Fruit fly (Drosophila melanogaster) whole organism, embryonic: Measurements from ENCODE around the gene sol.

Source experiments
- B-H2 ChIP-seq: fragments of 200-800 bp; sonication (Bioruptor generic); optimal IDR thresholded peaks from 2 replicates; lab custom pipeline; 2018; ENCODE audit warnings: missing biosample characterization, mild to moderate bottlenecking, missing genetic modification characterization
- Blimp-1 ChIP-seq: fragments of 200-800 bp; sonication (Bioruptor generic); optimal IDR thresholded peaks from 3 replicates; lab custom pipeline; 2018; ENCODE audit warnings: missing biosample characterization, missing genetic modification characterization, mild to moderate bottlenecking, moderate library complexity, missing genetic modification reagents
- BtbVII ChIP-seq: fragments of 200-800 bp; sonication (Bioruptor generic); optimal IDR thresholded peaks from 3 replicates; lab custom pipeline; 2017; ENCODE audit warnings: missing biosample characterization, mild to moderate bottlenecking, missing genetic modification characterization
- CG10321 ChIP-seq: fragments of 200-800 bp; sonication (Bioruptor generic); IDR thresholded peaks from 2 replicates; pipeline ENCODE4 v1.3.6; 2022; ENCODE audit warnings: missing biosample characterization, missing genetic modification characterization
- CG10366 ChIP-seq: fragments of 200-800 bp; sonication (Bioruptor generic); IDR thresholded peaks from 2 replicates; pipeline ENCODE4 v1.3.6; 2022; ENCODE audit warnings: missing biosample characterization, missing genetic modification characterization
- CG11085 ChIP-seq: fragments of 200-800 bp; sonication (Bioruptor generic); IDR thresholded peaks from 2 replicates; pipeline ENCODE4 v1.3.6; 2022; ENCODE audit warnings: missing biosample characterization, missing genetic modification characterization
- CG12219 ChIP-seq: fragments of 200-800 bp; sonication (Bioruptor generic); optimal IDR thresholded peaks from 3 replicates; lab custom pipeline; 2018; ENCODE audit warnings: missing biosample characterization, mild to moderate bottlenecking, missing genetic modification characterization
- CG16779 ChIP-seq: fragments of 200-800 bp; sonication (Bioruptor generic); IDR thresholded peaks from 2 replicates; pipeline ENCODE4 v1.3.6; 2022; ENCODE audit warnings: missing biosample characterization, missing genetic modification characterization
- CG16863 ChIP-seq: fragments of 200-800 bp; sonication (Bioruptor generic); optimal IDR thresholded peaks from 3 replicates; lab custom pipeline; 2016; ENCODE audit warnings: missing biosample characterization, missing genetic modification characterization
- CG18599 ChIP-seq: fragments of 200-800 bp; sonication (Bioruptor generic); optimal IDR thresholded peaks from 3 replicates; lab custom pipeline; 2017; ENCODE audit warnings: missing biosample characterization, missing genetic modification characterization, mild to moderate bottlenecking, moderate library complexity, missing genetic modification reagents
- CG2129 ChIP-seq: fragments of 200-800 bp; sonication (Bioruptor generic); IDR thresholded peaks from 2 replicates; pipeline ENCODE4 v1.3.6; 2022; ENCODE audit warnings: missing biosample characterization, missing genetic modification characterization; ENCODE audit not compliant: partially characterized antibody
- CG31365 ChIP-seq: fragments of 200-800 bp; sonication (Bioruptor generic); optimal IDR thresholded peaks from 2 replicates; lab custom pipeline; 2018; ENCODE audit warnings: missing biosample characterization, mild to moderate bottlenecking, missing genetic modification characterization
- CG31441 ChIP-seq: fragments of 200-800 bp; sonication (Bioruptor generic); IDR thresholded peaks from 2 replicates; pipeline ENCODE4 v1.3.6; 2022; ENCODE audit warnings: missing biosample characterization, missing genetic modification characterization
- CG3163 ChIP-seq: fragments of 200-800 bp; sonication (Bioruptor generic); optimal IDR thresholded peaks from 3 replicates; lab custom pipeline; 2016; ENCODE audit warnings: missing biosample characterization, missing genetic modification characterization
- CG32772 ChIP-seq: fragments of 200-800 bp; sonication (Bioruptor generic); IDR thresholded peaks from 2 replicates; pipeline ENCODE4 v1.3.6; 2022; ENCODE audit warnings: missing biosample characterization, missing genetic modification characterization
- CG4360 ChIP-seq: fragments of 200-800 bp; sonication (Bioruptor generic); IDR thresholded peaks from 2 replicates; pipeline ENCODE4 v1.3.6; 2022; ENCODE audit warnings: missing biosample characterization, missing genetic modification characterization
- CG6689 ChIP-seq: fragments of 200-800 bp; sonication (Bioruptor generic); IDR thresholded peaks from 2 replicates; pipeline ENCODE4 v1.3.6; 2022; ENCODE audit warnings: missing biosample characterization, missing genetic modification characterization
- CG8478 ChIP-seq: fragments of >200 bp; optimal IDR thresholded peaks from 2 replicates; lab custom pipeline; 2018
- Camta ChIP-seq: fragments of 200-800 bp; sonication (Bioruptor generic); optimal IDR thresholded peaks from 2 replicates; lab custom pipeline; 2016; ENCODE audit warnings: missing biosample characterization, missing genetic modification characterization
- CoRest ChIP-seq: fragments of 200-800 bp; sonication (Bioruptor generic); optimal IDR thresholded peaks from 3 replicates; lab custom pipeline; 2018; ENCODE audit warnings: missing biosample characterization, mild to moderate bottlenecking, missing genetic modification characterization, moderate library complexity
- Doc2 ChIP-seq: fragments of 200-800 bp; sonication (Bioruptor generic); IDR thresholded peaks from 2 replicates; pipeline ENCODE4 v1.3.6; 2022; ENCODE audit warnings: missing biosample characterization, missing genetic modification characterization
- Fer1 ChIP-seq: fragments of 200-800 bp; sonication (Bioruptor generic); optimal IDR thresholded peaks from 2 replicates; lab custom pipeline; 2017; ENCODE audit warnings: missing biosample characterization, mild to moderate bottlenecking, missing genetic modification characterization
- Hand ChIP-seq: fragments of 200-800 bp; sonication (Bioruptor generic); optimal IDR thresholded peaks from 2 replicates; lab custom pipeline; 2017; ENCODE audit warnings: mild to moderate bottlenecking, missing biosample characterization, missing genetic modification reagents, missing genetic modification characterization
- Hmx ChIP-seq: fragments of 200-800 bp; sonication (Bioruptor generic); optimal IDR thresholded peaks from 2 replicates; lab custom pipeline; 2016; ENCODE audit warnings: missing biosample characterization, missing genetic modification characterization
- Hr39 ChIP-seq: fragments of >200 bp; optimal IDR thresholded peaks from 2 replicates; lab custom pipeline; 2017
- Lim3 ChIP-seq: fragments of 200-800 bp; sonication (Bioruptor generic); IDR thresholded peaks from 2 replicates; pipeline ENCODE4 v1.3.6; 2022; ENCODE audit warnings: missing biosample characterization, missing genetic modification characterization
- NC2β ChIP-seq: fragments of 200-800 bp; sonication (Bioruptor generic); optimal IDR thresholded peaks from 2 replicates; lab custom pipeline; 2016; ENCODE audit warnings: missing biosample characterization, missing genetic modification characterization
- Oaz ChIP-seq: fragments of 200-800 bp; sonication (Bioruptor generic); IDR thresholded peaks from 2 replicates; pipeline ENCODE4 v1.3.6; 2022; ENCODE audit warnings: missing biosample characterization, missing genetic modification characterization
- Opbp ChIP-seq: fragments of 200-800 bp; sonication (Bioruptor generic); IDR thresholded peaks from 3 replicates; pipeline ENCODE4 v1.3.6; 2022; ENCODE audit warnings: missing biosample characterization, missing genetic modification characterization; ENCODE audit not compliant: partially characterized antibody
- Ptx1 ChIP-seq: fragments of 200-800 bp; sonication (Bioruptor generic); IDR thresholded peaks from 2 replicates; pipeline ENCODE4 v1.3.6; 2022; ENCODE audit warnings: missing biosample characterization, missing genetic modification characterization
- Side ChIP-seq: fragments of 200-800 bp; sonication (Bioruptor generic); optimal IDR thresholded peaks from 2 replicates; lab custom pipeline; 2016; ENCODE audit warnings: missing biosample characterization, missing genetic modification characterization
- Spps ChIP-seq: fragments of 200-800 bp; sonication (Bioruptor generic); optimal IDR thresholded peaks from 2 replicates; lab custom pipeline; 2018; ENCODE audit warnings: missing biosample characterization, mild to moderate bottlenecking, missing genetic modification characterization
- aop ChIP-seq: fragments of 200-800 bp; sonication (Bioruptor generic); IDR thresholded peaks from 2 replicates; pipeline ENCODE4 v1.3.6; 2022; ENCODE audit warnings: missing biosample characterization, missing genetic modification characterization
- ara ChIP-seq: fragments of 200-800 bp; sonication (Bioruptor generic); IDR thresholded peaks from 2 replicates; pipeline ENCODE4 v1.3.6; 2022; ENCODE audit warnings: missing biosample characterization, missing genetic modification characterization
- ato ChIP-seq: fragments of 200-800 bp; sonication (Bioruptor generic); IDR thresholded peaks from 2 replicates; pipeline ENCODE4 v1.3.6; 2022; ENCODE audit warnings: missing biosample characterization, missing genetic modification characterization; ENCODE audit not compliant: partially characterized antibody
- bigmax ChIP-seq: fragments of 200-800 bp; sonication (Bioruptor generic); optimal IDR thresholded peaks from 2 replicates; lab custom pipeline; 2018; ENCODE audit warnings: missing biosample characterization, mild to moderate bottlenecking, missing genetic modification characterization
- btn ChIP-seq: fragments of 200-800 bp; sonication (Bioruptor generic); optimal IDR thresholded peaks from 2 replicates; lab custom pipeline; 2016; ENCODE audit warnings: missing biosample characterization, missing genetic modification characterization
- croc ChIP-seq: fragments of 200-800 bp; sonication (Bioruptor generic); conservative IDR thresholded peaks from 3 replicates; pipeline ENCODE4 v1.3.6; 2022; ENCODE audit warnings: missing biosample characterization, missing genetic modification characterization
- crol ChIP-seq: fragments of 200-800 bp; sonication (Bioruptor generic); IDR thresholded peaks from 2 replicates; pipeline ENCODE4 v1.3.6; 2022; ENCODE audit warnings: missing biosample characterization, missing genetic modification characterization
- en ChIP-seq: fragments of 200-800 bp; sonication (Bioruptor generic); optimal IDR thresholded peaks from 2 replicates; lab custom pipeline; 2016; ENCODE audit warnings: missing biosample characterization, missing genetic modification characterization
- fu2 ChIP-seq: fragments of 200-800 bp; sonication (Bioruptor generic); optimal IDR thresholded peaks from 2 replicates; lab custom pipeline; 2016; ENCODE audit warnings: missing biosample characterization, missing genetic modification characterization
- grau ChIP-seq: fragments of 200-800 bp; optimal IDR thresholded peaks from 3 replicates; lab custom pipeline; 2019; ENCODE audit warnings: missing biosample characterization, mild to moderate bottlenecking, missing genetic modification characterization, moderate library complexity
- gsb ChIP-seq: fragments of 200-800 bp; sonication (Bioruptor generic); IDR thresholded peaks from 2 replicates; pipeline ENCODE4 v1.3.6; 2022; ENCODE audit warnings: missing biosample characterization, missing genetic modification characterization
- her ChIP-seq: fragments of 200-800 bp; sonication (Bioruptor generic); optimal IDR thresholded peaks from 2 replicates; lab custom pipeline; 2016; ENCODE audit warnings: missing biosample characterization, missing genetic modification characterization
- hkb ChIP-seq, 2 experiments: fragments of 200-800 bp in 1 of 2; fragments of >200 bp in 1 of 2; sonication (Bioruptor generic) in 1 of 2; IDR thresholded peaks in 1 of 2; optimal IDR thresholded peaks in 1 of 2; 2 replicates each; pipeline versions ENCODE4 v1.3.6 to Lab custom; 2017 to 2022; ENCODE audit warnings: missing biosample characterization in 1 of 2, missing genetic modification characterization in 1 of 2
- klu ChIP-seq: fragments of 200-800 bp; sonication (Bioruptor generic); IDR thresholded peaks from 2 replicates; pipeline ENCODE4 v1.3.6; 2022; ENCODE audit warnings: missing biosample characterization, missing genetic modification characterization
- lola ChIP-seq, 3 experiments: fragments of >200 bp in 2 of 3; fragments of 200-800 bp in 1 of 3; sonication (Bioruptor generic) in 1 of 3; optimal IDR thresholded peaks; 2 replicates each; lab custom pipeline; 2017 to 2019; ENCODE audit warnings: missing biosample characterization in 3 of 3, missing genetic modification characterization in 3 of 3, mild to moderate bottlenecking in 1 of 3, moderate library complexity in 1 of 3
- mam ChIP-seq: fragments of 200-800 bp; sonication (Bioruptor generic); optimal IDR thresholded peaks from 3 replicates; lab custom pipeline; 2016; ENCODE audit warnings: missing biosample characterization, missing genetic modification characterization
- prd ChIP-seq, 3 experiments: fragments of >200 bp in 2 of 3; fragments of 200-800 bp in 1 of 3; sonication (Bioruptor generic) in 1 of 3; optimal IDR thresholded peaks in 2 of 3; IDR thresholded peaks in 1 of 3; 2 replicates in 2 of 3; 3 replicates in 1 of 3; pipeline versions ENCODE4 v1.3.6 to Lab custom; 2017 to 2022; ENCODE audit warnings: missing biosample characterization in 1 of 3, missing genetic modification characterization in 1 of 3
- sens ChIP-seq: fragments of 200-800 bp; sonication (Bioruptor generic); peaks from one replicate; lab custom pipeline; 2016; ENCODE audit warnings: missing biosample characterization, missing genetic modification characterization
- slou ChIP-seq: fragments of 200-800 bp; sonication (Bioruptor generic); optimal IDR thresholded peaks from 3 replicates; lab custom pipeline; 2016; ENCODE audit warnings: missing biosample characterization, missing genetic modification characterization

The sol gene

DNA sequence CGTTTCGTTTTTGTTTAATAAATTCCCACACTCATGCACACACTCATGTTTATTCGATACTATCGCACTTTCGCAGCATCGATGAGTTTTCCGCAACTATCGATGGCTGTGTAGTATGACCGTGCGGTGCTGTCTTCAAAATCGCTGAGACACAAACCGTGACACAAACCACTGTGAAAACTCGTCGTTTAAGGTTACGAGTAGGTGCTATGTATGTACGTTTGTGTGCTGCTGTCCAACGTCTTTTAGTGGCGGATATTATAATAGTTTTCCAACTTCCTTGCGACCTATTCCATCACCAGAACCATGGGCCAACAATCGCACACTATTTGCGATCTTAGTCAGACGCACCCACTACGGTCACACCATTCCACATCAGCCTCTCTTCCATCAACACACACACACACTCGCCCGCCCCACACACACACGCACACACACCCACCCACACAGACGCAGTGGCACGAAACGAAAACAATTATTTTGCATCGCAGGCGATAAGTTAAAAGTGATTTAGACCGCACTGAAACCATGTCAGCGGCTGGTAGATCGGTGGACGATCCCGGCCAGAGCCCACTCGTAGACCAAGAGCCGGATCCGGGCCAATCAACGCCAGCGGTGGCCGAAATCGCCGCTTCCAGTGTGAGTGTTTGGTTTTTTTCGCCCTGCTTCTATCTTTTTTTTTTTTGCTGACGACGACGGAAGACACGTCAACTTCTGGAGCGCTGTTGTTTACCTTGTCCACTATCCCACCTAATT, 26.0 kb upstream of the sol start, which contains the start of the genes Dd and CG1486 (continued):
- no peak for TF ChIP-seq CG4360
- TF ChIP-seq Opbp = peak; percentile 84
- TF ChIP-seq CoRest (tag; lab: Kevin White, UChicago) = peak; percentile 37
- no peak for TF ChIP-seq hkb (optimal IDR thresholded peaks at IDR 0.05; lab: Kevin White, UChicago)
- TF ChIP-seq hkb (GFP tag; IDR thresholded peaks at IDR 0.05; lab: Robert Waterston, UW) = no peak
- no peak for TF ChIP-seq NC2β
- no peak for TF ChIP-seq lola (GFP tag; optimal IDR thresholded peaks at IDR 0.05; lab: Kevin White, UChicago)
- no peak for TF ChIP-seq CG16779
- no peak for TF ChIP-seq B-H2 (GFP tag; lab: Kevin White, UChicago)
- peak; percentile 76 for TF ChIP-seq CG2129
- TF ChIP-seq aop (GFP tag; lab: Robert Waterston, UW) = no peak
- no peak for TF ChIP-seq BtbVII
- TF ChIP-seq fu2 = no peak
- TF ChIP-seq croc (GFP tag; lab: Robert Waterston, UW) = no peak
- no peak for TF ChIP-seq Doc2 (GFP tag; lab: Robert Waterston, UW)
- TF ChIP-seq CG8478 (lab: Kevin White, UChicago) = peak; percentile 94
- TF ChIP-seq ara (GFP tag; lab: Robert Waterston, UW) = no peak
- TF ChIP-seq Hmx (GFP tag; lab: Kevin White, UChicago) = no peak
- peak; percentile 66 for TF ChIP-seq bigmax (GFP tag; lab: Kevin White, UChicago)
- TF ChIP-seq grau = peak; percentile 29
- TF ChIP-seq Oaz (GFP tag; lab: Robert Waterston, UW) = no peak
- TF ChIP-seq sens (GFP tag; lab: Kevin White, UChicago) = peak; percentile 29
- TF ChIP-seq CG10366 (GFP tag; lab: Robert Waterston, UW) = no peak
- no peak for TF ChIP-seq CG10321 (GFP tag; lab: Robert Waterston, UW)
- no peak for TF ChIP-seq btn (GFP tag; lab: Kevin White, UChicago)
- TF ChIP-seq klu = no peak
- no peak for TF ChIP-seq Lim3 (GFP tag; lab: Robert Waterston, UW)
- TF ChIP-seq CG32772 (GFP tag; lab: Robert Waterston, UW) = no peak
- no peak for TF ChIP-seq Camta (GFP tag; lab: Kevin White, UChicago)
- no peak for TF ChIP-seq mam
- TF ChIP-seq CG3163 (GFP tag; lab: Kevin White, UChicago) = no peak
- TF ChIP-seq prd (optimal IDR thresholded peaks at IDR 0.05; lab: Kevin White, UChicago) = no peak
- no peak for TF ChIP-seq prd (GFP tag; IDR thresholded peaks at IDR 0.05; lab: Robert Waterston, UW)
- no peak for TF ChIP-seq CG18599 (GFP tag; lab: Kevin White, UChicago)
- TF ChIP-seq CG12219 (GFP tag; lab: Kevin White, UChicago) = no peak
- no peak for TF ChIP-seq en
- TF ChIP-seq CG31365 (tag; lab: Kevin White, UChicago) = no peak
- no peak for TF ChIP-seq slou (GFP tag; lab: Kevin White, UChicago)
- no peak for TF ChIP-seq her (GFP tag; lab: Kevin White, UChicago)
- peak; percentile 70 for TF ChIP-seq ato (GFP tag; lab: Robert Waterston, UW)
- TF ChIP-seq Fer1 (GFP tag; lab: Kevin White, UChicago) = no peak
- no peak for TF ChIP-seq CG11085 (GFP tag; lab: Robert Waterston, UW)
- TF ChIP-seq gsb (GFP tag; lab: Robert Waterston, UW) = no peak
- no peak for TF ChIP-seq Blimp-1
- TF ChIP-seq Hr39 = no peak
- no peak for TF ChIP-seq Side
- peak; percentile 49 for TF ChIP-seq CG16863
- no peak for TF ChIP-seq CG31441 (GFP tag; lab: Robert Waterston, UW)
- no peak for TF ChIP-seq Ptx1 (GFP tag; lab: Robert Waterston, UW)
- TF ChIP-seq CG6689 (GFP tag; lab: Robert Waterston, UW) = no peak
- no peak for TF ChIP-seq Hand (GFP tag; lab: Kevin White, UChicago)
- TF ChIP-seq crol (GFP tag; lab: Robert Waterston, UW) = no peak
- TF ChIP-seq Spps (tag; lab: Kevin White, UChicago) = no peak
